Fruit fly (Drosophila melanogaster) whole organism, embryonic: ENCODE data around the gene CG34288.

Experiments
- Ada2b ChIP-seq: fragments of 200-800 bp; sonication (Bioruptor generic); IDR thresholded peaks from 2 replicates; pipeline ENCODE4 v1.3.6; 2022; ENCODE audit warnings: missing biosample characterization, missing genetic modification characterization
- CG10267 ChIP-seq: fragments of 200-800 bp; sonication (Bioruptor generic); optimal IDR thresholded peaks from 2 replicates; lab custom pipeline; 2018; ENCODE audit warnings: missing biosample characterization, mild to moderate bottlenecking, missing genetic modification characterization, moderate library complexity
- CG11085 ChIP-seq: fragments of 200-800 bp; sonication (Bioruptor generic); IDR thresholded peaks from 2 replicates; pipeline ENCODE4 v1.3.6; 2022; ENCODE audit warnings: missing biosample characterization, missing genetic modification characterization
- CG12071 ChIP-seq: fragments of 200-800 bp; sonication (Bioruptor generic); optimal IDR thresholded peaks from 3 replicates; lab custom pipeline; 2018; ENCODE audit warnings: missing biosample characterization, mild to moderate bottlenecking, missing genetic modification characterization
- CG14441 ChIP-seq: fragments of 200-800 bp; sonication (Bioruptor generic); IDR thresholded peaks from 2 replicates; pipeline ENCODE4 v1.3.6; 2022; ENCODE audit warnings: missing biosample characterization, missing genetic modification characterization
- CG15514 ChIP-seq: fragments of 200-800 bp; sonication (Bioruptor generic); optimal IDR thresholded peaks from 3 replicates; lab custom pipeline; 2017; ENCODE audit warnings: missing biosample characterization, missing genetic modification characterization, mild to moderate bottlenecking, moderate library complexity, missing genetic modification reagents
- CG1602 ChIP-seq: fragments of 200-800 bp; sonication (Bioruptor generic); optimal IDR thresholded peaks from 3 replicates; lab custom pipeline; 2016; ENCODE audit warnings: missing biosample characterization, missing genetic modification characterization
- CG16815 ChIP-seq: fragments of 200-800 bp; sonication (Bioruptor generic); optimal IDR thresholded peaks from 3 replicates; lab custom pipeline; 2017; ENCODE audit warnings: missing biosample characterization, mild to moderate bottlenecking, missing genetic modification characterization
- CG18262 ChIP-seq: fragments of 200-800 bp; optimal IDR thresholded peaks from 3 replicates; lab custom pipeline; 2019; ENCODE audit warnings: missing biosample characterization, mild to moderate bottlenecking, missing genetic modification characterization, moderate library complexity
- CG31441 ChIP-seq: fragments of 200-800 bp; sonication (Bioruptor generic); IDR thresholded peaks from 2 replicates; pipeline ENCODE4 v1.3.6; 2022; ENCODE audit warnings: missing biosample characterization, missing genetic modification characterization
- CG32532 ChIP-seq: fragments of 200-800 bp; sonication (Bioruptor generic); IDR thresholded peaks from 2 replicates; pipeline ENCODE4 v1.3.6; 2022; ENCODE audit warnings: missing biosample characterization, missing genetic modification characterization
- CG32767 ChIP-seq: fragments of 200-800 bp; sonication (Bioruptor generic); IDR thresholded peaks from 2 replicates; pipeline ENCODE4 v1.3.6; 2022; ENCODE audit warnings: missing biosample characterization, missing genetic modification characterization
- CG3281 ChIP-seq: fragments of 200-800 bp; sonication (Bioruptor generic); optimal IDR thresholded peaks from 3 replicates; lab custom pipeline; 2017; ENCODE audit warnings: missing biosample characterization, mild to moderate bottlenecking, missing genetic modification characterization
- CG34376 ChIP-seq: fragments of 200-800 bp; sonication (Bioruptor generic); optimal IDR thresholded peaks from 2 replicates; lab custom pipeline; 2018; ENCODE audit warnings: missing biosample characterization, mild to moderate bottlenecking, missing genetic modification characterization
- CG5180 ChIP-seq: fragments of 200-800 bp; sonication (Bioruptor generic); optimal IDR thresholded peaks from 3 replicates; lab custom pipeline; 2017; ENCODE audit warnings: missing biosample characterization, missing genetic modification characterization, mild to moderate bottlenecking, moderate library complexity, missing genetic modification reagents
- CG5245 ChIP-seq: fragments of 200-800 bp; sonication (Bioruptor generic); optimal IDR thresholded peaks from 3 replicates; lab custom pipeline; 2016; ENCODE audit warnings: missing biosample characterization, missing genetic modification characterization
- CG7839 ChIP-seq: fragments of 200-800 bp; sonication (Bioruptor generic); optimal IDR thresholded peaks from 3 replicates; lab custom pipeline; 2018; ENCODE audit warnings: missing biosample characterization, mild to moderate bottlenecking, missing genetic modification characterization, moderate library complexity
- CG7963 ChIP-seq: fragments of 200-800 bp; sonication (Bioruptor generic); IDR thresholded peaks from 3 replicates; pipeline ENCODE4 v1.3.6; 2022; ENCODE audit warnings: missing biosample characterization, missing genetic modification characterization; ENCODE audit not compliant: partially characterized antibody
- Ets65A ChIP-seq: fragments of 200-800 bp; sonication (Bioruptor generic); peaks from one replicate; lab custom pipeline; 2016; ENCODE audit warnings: missing biosample characterization, missing genetic modification characterization
- HHEX ChIP-seq: fragments of 200-800 bp; sonication (Bioruptor generic); optimal IDR thresholded peaks from 3 replicates; lab custom pipeline; 2017; ENCODE audit warnings: missing biosample characterization, mild to moderate bottlenecking, missing genetic modification characterization, missing genetic modification reagents
- Hr3 ChIP-seq: fragments of 200-800 bp; sonication (Bioruptor generic); optimal IDR thresholded peaks from 3 replicates; lab custom pipeline; 2016; ENCODE audit warnings: missing biosample characterization, missing genetic modification characterization
- Hr39 ChIP-seq: fragments of >200 bp; optimal IDR thresholded peaks from 2 replicates; lab custom pipeline; 2017
- Kr ChIP-seq: fragments of 200-800 bp; sonication (Bioruptor generic); optimal IDR thresholded peaks from 2 replicates; lab custom pipeline; 2017; ENCODE audit warnings: missing biosample characterization, mild to moderate bottlenecking, missing genetic modification characterization
- MTF-1 ChIP-seq: fragments of 200-800 bp; sonication (Bioruptor generic); optimal IDR thresholded peaks from 2 replicates; lab custom pipeline; 2018; ENCODE audit warnings: missing biosample characterization, mild to moderate bottlenecking, missing genetic modification characterization, borderline replicate concordance
- NC2β ChIP-seq: fragments of 200-800 bp; sonication (Bioruptor generic); optimal IDR thresholded peaks from 2 replicates; lab custom pipeline; 2016; ENCODE audit warnings: missing biosample characterization, missing genetic modification characterization
- Scr ChIP-seq: fragments of 200-800 bp; sonication (Bioruptor generic); IDR thresholded peaks from 2 replicates; pipeline ENCODE4 v1.3.6; 2022; ENCODE audit warnings: missing biosample characterization, missing genetic modification characterization; ENCODE audit not compliant: partially characterized antibody
- Sry-δ ChIP-seq: fragments of 200-800 bp; sonication (Bioruptor generic); optimal IDR thresholded peaks from 2 replicates; lab custom pipeline; 2016; ENCODE audit warnings: missing biosample characterization, missing genetic modification characterization
- TFAM ChIP-seq: fragments of 200-800 bp; sonication (Bioruptor generic); optimal IDR thresholded peaks from 2 replicates; lab custom pipeline; 2017; ENCODE audit warnings: missing biosample characterization, missing genetic modification characterization, inconsistent platforms
- ac ChIP-seq: fragments of 200-800 bp; sonication (Bioruptor generic); optimal IDR thresholded peaks from 3 replicates; lab custom pipeline; 2017; ENCODE audit warnings: missing biosample characterization, mild to moderate bottlenecking, missing genetic modification characterization
- aop ChIP-seq: fragments of 200-800 bp; sonication (Bioruptor generic); IDR thresholded peaks from 2 replicates; pipeline ENCODE4 v1.3.6; 2022; ENCODE audit warnings: missing biosample characterization, missing genetic modification characterization
- bbx ChIP-seq: fragments of 200-800 bp; sonication (Bioruptor generic); IDR thresholded peaks from 2 replicates; pipeline ENCODE4 v1.3.6; 2022; ENCODE audit warnings: missing biosample characterization, missing genetic modification characterization; ENCODE audit not compliant: partially characterized antibody
- cg ChIP-seq: fragments of 200-800 bp; sonication (Bioruptor generic); optimal IDR thresholded peaks from 3 replicates; lab custom pipeline; 2019; ENCODE audit warnings: missing biosample characterization, mild to moderate bottlenecking, missing genetic modification characterization, moderate library complexity
- eve ChIP-seq, 2 experiments: fragments of >200 bp; optimal IDR thresholded peaks; 2 replicates each; lab custom pipeline; 2017; ENCODE audit warnings: missing biosample characterization in 2 of 2, missing genetic modification characterization in 2 of 2
- eyg ChIP-seq: fragments of 200-800 bp; sonication (Bioruptor generic); optimal IDR thresholded peaks from 3 replicates; lab custom pipeline; 2016; ENCODE audit warnings: missing biosample characterization, missing genetic modification characterization
- gce ChIP-seq: fragments of 200-800 bp; sonication (Bioruptor generic); IDR thresholded peaks from 3 replicates; pipeline ENCODE4 v1.3.6; 2022; ENCODE audit warnings: missing biosample characterization, missing genetic modification characterization
- grn ChIP-seq: fragments of 200-800 bp; sonication (Bioruptor generic); optimal IDR thresholded peaks from 3 replicates; lab custom pipeline; 2017; ENCODE audit warnings: missing biosample characterization, missing genetic modification characterization
- jing ChIP-seq: fragments of 200-800 bp; sonication (Bioruptor generic); optimal IDR thresholded peaks from 2 replicates; lab custom pipeline; 2018; ENCODE audit warnings: missing biosample characterization, mild to moderate bottlenecking, missing genetic modification characterization
- kah ChIP-seq: fragments of 200-800 bp; sonication (Bioruptor generic); optimal IDR thresholded peaks from 2 replicates; lab custom pipeline; 2018; ENCODE audit warnings: missing biosample characterization, mild to moderate bottlenecking, missing genetic modification characterization
- lilli ChIP-seq: fragments of 200-800 bp; sonication (Bioruptor generic); optimal IDR thresholded peaks from 3 replicates; lab custom pipeline; 2016; ENCODE audit warnings: missing biosample characterization, missing genetic modification characterization
- lov ChIP-seq, 2 experiments: fragments of 200-800 bp in 1 of 2; fragments of >200 bp in 1 of 2; sonication (Bioruptor generic) in 1 of 2; IDR thresholded peaks in 1 of 2; optimal IDR thresholded peaks in 1 of 2; 2 replicates in 1 of 2; 3 replicates in 1 of 2; pipeline versions ENCODE4 v1.3.6 to Lab custom; 2017 to 2022; ENCODE audit warnings: missing biosample characterization in 1 of 2, missing genetic modification characterization in 1 of 2
- mam ChIP-seq: fragments of 200-800 bp; sonication (Bioruptor generic); optimal IDR thresholded peaks from 3 replicates; lab custom pipeline; 2016; ENCODE audit warnings: missing biosample characterization, missing genetic modification characterization
- otp ChIP-seq: fragments of 200-800 bp; sonication (Bioruptor generic); IDR thresholded peaks from 3 replicates; pipeline ENCODE4, ENCODE4 v1.3.6; 2022; ENCODE audit warnings: missing biosample characterization, missing genetic modification characterization
- pzg ChIP-seq: fragments of 200-800 bp; sonication (Bioruptor generic); optimal IDR thresholded peaks from 3 replicates; lab custom pipeline; 2018; ENCODE audit warnings: missing biosample characterization, mild to moderate bottlenecking, missing genetic modification characterization, moderate library complexity
- salm ChIP-seq: fragments of 200-800 bp; sonication (Bioruptor generic); optimal IDR thresholded peaks from 2 replicates; lab custom pipeline; 2018; ENCODE audit warnings: missing biosample characterization, mild to moderate bottlenecking, missing genetic modification characterization
- schlank ChIP-seq: fragments of 200-800 bp; sonication (Bioruptor generic); optimal IDR thresholded peaks from 2 replicates; lab custom pipeline; 2018; ENCODE audit warnings: missing biosample characterization, mild to moderate bottlenecking, missing genetic modification characterization
- sob ChIP-seq: fragments of 200-800 bp; sonication (Bioruptor generic); IDR thresholded peaks from 2 replicates; pipeline ENCODE4 v1.3.6; 2022; ENCODE audit warnings: missing biosample characterization, missing genetic modification characterization
- sug ChIP-seq: fragments of 200-800 bp; optimal IDR thresholded peaks from 2 replicates; lab custom pipeline; 2019; ENCODE audit warnings: missing biosample characterization, mild to moderate bottlenecking, missing genetic modification characterization, moderate library complexity
- tap ChIP-seq: fragments of 200-800 bp; optimal IDR thresholded peaks from 3 replicates; lab custom pipeline; 2019; ENCODE audit warnings: missing biosample characterization, mild to moderate bottlenecking, missing genetic modification characterization, moderate library complexity
- trh ChIP-seq: fragments of 200-800 bp; sonication (Bioruptor generic); optimal IDR thresholded peaks from 2 replicates; lab custom pipeline; 2016; ENCODE audit warnings: missing biosample characterization, missing genetic modification characterization
- wek ChIP-seq: fragments of 200-800 bp; sonication (Bioruptor generic); optimal IDR thresholded peaks from 3 replicates; lab custom pipeline; 2018; ENCODE audit warnings: missing biosample characterization, mild to moderate bottlenecking, missing genetic modification characterization, moderate library complexity

The CG34288 gene

dm6 chr3R:22447195-22447873, at the start of gene CG34288 (continued):
- TF ChIP-seq jing = no peak
- TF ChIP-seq CG1602 (GFP tag; lab: Kevin White, UChicago) = no peak
- TF ChIP-seq CG5245 = no peak
- TF ChIP-seq sob (GFP tag; lab: Robert Waterston, UW) = peak; percentile 73
- no peak for TF ChIP-seq CG10267
- no peak for TF ChIP-seq schlank
- peak; percentile 34 for TF ChIP-seq mam (GFP tag; lab: Kevin White, UChicago)
- no peak for TF ChIP-seq Sry-δ (GFP tag; lab: Kevin White, UChicago)
- TF ChIP-seq eve (GFP tag; optimal IDR thresholded peaks at IDR 0.05; lab: Kevin White, UChicago) = no peak
- TF ChIP-seq eyg (GFP tag; lab: Kevin White, UChicago) = no peak
- TF ChIP-seq CG3281 (GFP tag; lab: Kevin White, UChicago) = no peak
- TF ChIP-seq CG5180 = no peak
- no peak for TF ChIP-seq kah (GFP tag; lab: Kevin White, UChicago)
- TF ChIP-seq lov (optimal IDR thresholded peaks at IDR 0.05; lab: Kevin White, UChicago) = no peak
- TF ChIP-seq lov (GFP tag; IDR thresholded peaks at IDR 0.05; lab: Robert Waterston, UW) = no peak
- TF ChIP-seq CG34376 = peak; percentile 89
- TF ChIP-seq grn (GFP tag; lab: Kevin White, UChicago) = no peak
- TF ChIP-seq CG14441 (GFP tag; lab: Robert Waterston, UW) = peak; percentile 55
- peak; percentile 27 for TF ChIP-seq Hr3 (GFP tag; lab: Kevin White, UChicago)
- TF ChIP-seq CG15514 (GFP tag; lab: Kevin White, UChicago) = no peak
- peak; percentile 26; the same call in 1 of the 2 replicates for TF ChIP-seq Scr (GFP tag; lab: Robert Waterston, UW)
- TF ChIP-seq gce (GFP tag; lab: Robert Waterston, UW) = 0 out of 3 replicates have a peak, but pooled peaks have one; percentile 9
- TF ChIP-seq aop (GFP tag; lab: Robert Waterston, UW) = no peak
- TF ChIP-seq ac (GFP tag; lab: Kevin White, UChicago) = no peak
- no peak for TF ChIP-seq TFAM
- TF ChIP-seq Kr (GFP tag; lab: Kevin White, UChicago) = no peak
- peak; percentile 11 for TF ChIP-seq CG7839 (tag; lab: Kevin White, UChicago)
- no peak for TF ChIP-seq pzg
- no peak for TF ChIP-seq MTF-1 (GFP tag; lab: Kevin White, UChicago)
- peak; percentile 28 for TF ChIP-seq CG12071
- no peak for TF ChIP-seq wek
- no peak for TF ChIP-seq Ets65A (GFP tag; lab: Kevin White, UChicago)
- no peak for TF ChIP-seq salm
- no peak for TF ChIP-seq cg (GFP tag; lab: Kevin White, UChicago)
- TF ChIP-seq sug (tag; lab: Kevin White, UChicago) = peak; percentile 89
- TF ChIP-seq bbx = peak; percentile 45
- TF ChIP-seq CG31441 (GFP tag; lab: Robert Waterston, UW) = no peak
- no peak for TF ChIP-seq NC2β (GFP tag; lab: Kevin White, UChicago)
- peak; percentile 40 for TF ChIP-seq CG18262 (tag; lab: Kevin White, UChicago)
- TF ChIP-seq Hr39 = no peak
- peak; percentile 63 for TF ChIP-seq CG11085 (GFP tag; lab: Robert Waterston, UW)
- TF ChIP-seq CG32767 (GFP tag; lab: Robert Waterston, UW) = no peak
- TF ChIP-seq CG16815 (GFP tag; lab: Kevin White, UChicago) = no peak
- TF ChIP-seq tap (tag; lab: Kevin White, UChicago) = peak; percentile 30
- TF ChIP-seq CG32532 = peak; percentile 74
- TF ChIP-seq HHEX (GFP tag; lab: Kevin White, UChicago) = peak; percentile 35
- 0 out of 2 replicates have a peak, but pooled peaks have one; percentile 4 for TF ChIP-seq Ada2b (GFP tag; lab: Robert Waterston, UW)
- TF ChIP-seq trh (GFP tag; lab: Kevin White, UChicago) = no peak
- no peak for TF ChIP-seq lilli (GFP tag; lab: Kevin White, UChicago)
- no peak for TF ChIP-seq CG7963 (GFP tag; lab: Robert Waterston, UW)
- TF ChIP-seq otp (GFP tag; lab: Robert Waterston, UW) = peak; percentile 77
